Worm (Caenorhabditis elegans) whole organism, midembryonic: ENCODE results near the gene lips-1.

Experiments
- T22C8.4 ChIP-seq: fragments of 200-800 bp; sonication (Bioruptor generic); IDR thresholded peaks from 2 replicates; pipeline ENCODE4 v1.3.6; 2022; ENCODE audit warnings: missing genetic modification characterization, missing compliant biosample characterization
- cog-1 ChIP-seq: sonication (generic microtip); optimal IDR thresholded peaks from 2 replicates; lab custom pipeline; 2016; ENCODE audit warnings: missing genetic modification characterization, missing compliant biosample characterization
- flt-1 ChIP-seq: fragments of 200-800 bp; sonication (Bioruptor generic); IDR thresholded peaks from 2 replicates; pipeline ENCODE4 v1.3.6; 2022; ENCODE audit warnings: missing genetic modification characterization, missing compliant biosample characterization
- klf-2 ChIP-seq: fragments of 200-800 bp; sonication (Bioruptor generic); conservative IDR thresholded peaks from 2 replicates; pipeline ENCODE4 v1.3.6; 2022; ENCODE audit warnings: missing genetic modification reagents, missing genetic modification characterization, missing compliant biosample characterization
- med-1 ChIP-seq: sonication (generic microtip); optimal IDR thresholded peaks from 2 replicates; lab custom pipeline; 2017; ENCODE audit warnings: missing genetic modification characterization, mild to moderate bottlenecking, missing compliant biosample characterization, antibody characterized with exemption, missing genetic modification reagents; ENCODE audit not compliant: insufficient read depth
- ref-1 ChIP-seq: fragments of 200-800 bp; sonication (Bioruptor generic); conservative IDR thresholded peaks from 2 replicates; pipeline ENCODE4 v1.3.6; 2022; ENCODE audit warnings: missing genetic modification reagents, missing genetic modification characterization, missing compliant biosample characterization
- tab-1 ChIP-seq: fragments of 200-800 bp; sonication (Bioruptor generic); IDR thresholded peaks from 2 replicates; pipeline ENCODE4 v1.3.6; 2022; ENCODE audit warnings: missing genetic modification characterization, missing compliant biosample characterization
- ztf-23 ChIP-seq: fragments of 200-800 bp; sonication (Bioruptor generic); IDR thresholded peaks from 2 replicates; pipeline ENCODE4 v1.3.6; 2022; ENCODE audit warnings: missing genetic modification reagents, missing genetic modification characterization, missing compliant biosample characterization
- ztf-29 ChIP-seq: fragments of 200-800 bp; sonication (Bioruptor generic); IDR thresholded peaks from 2 replicates; pipeline ENCODE4 v1.3.6; 2022; ENCODE audit warnings: missing genetic modification reagents, missing genetic modification characterization, missing compliant biosample characterization

lips-1 gene

ce11 chrX:12466769-12467168 is 25.8 kb upstream of the lips-1 start, which contains the start of gene cdf-2:
Gene cdf-2 (minus strand): TSS chrX:12466917.
- TF ChIP-seq flt-1 = no peak

- TF ChIP-seq tab-1 (GFP tag; lab: Robert Waterston, UW) (0 out of 2 replicates have a peak, but pooled peaks have one; percentile 39), ztf-29 (no peak), ztf-23 (GFP tag; lab: Robert Waterston, UW) (no peak), med-1 (no peak)
These were observed 24.9 kb upstream of the lips-1 start, which contains the start of gene myo-2 for ce11 chrX:12467660-12468111. Gene myo-2 (plus strand): TSS chrX:12468061.

ce11 chrX:12469846-12470245 is 22.7 kb upstream of the lips-1 start:
- TF ChIP-seq ztf-29 = no peak
- no peak for TF ChIP-seq med-1
- no peak for TF ChIP-seq cog-1 (tag; lab: Kevin White, UChicago)
- TF ChIP-seq ref-1 (GFP tag; lab: Robert Waterston, UW) = no peak
- TF ChIP-seq klf-2 = no peak
- no peak for TF ChIP-seq ztf-23 (GFP tag; lab: Robert Waterston, UW)
- no peak for TF ChIP-seq T22C8.4 (GFP tag; lab: Robert Waterston, UW)
- TF ChIP-seq tab-1 (GFP tag; lab: Robert Waterston, UW) = no peak
- no peak for TF ChIP-seq flt-1

- TF ChIP-seq ref-1 (GFP tag; lab: Robert Waterston, UW) = no peak
These were observed 20.3 kb upstream of the lips-1 start for ce11 chrX:12472232-12472631.

- TF ChIP-seq flt-1 = no peak
- TF ChIP-seq cog-1 (tag; lab: Kevin White, UChicago) = no peak
- no peak for TF ChIP-seq tab-1 (GFP tag; lab: Robert Waterston, UW)
- no peak for TF ChIP-seq T22C8.4 (GFP tag; lab: Robert Waterston, UW)
- TF ChIP-seq med-1 = no peak
- TF ChIP-seq ref-1 (GFP tag; lab: Robert Waterston, UW) = no peak
These were observed 16.2 kb upstream of the lips-1 start for ce11 chrX:12476412-12476811.

ce11 chrX:12477341-12477740 is 15.2 kb upstream of the lips-1 start, which contains the start of gene F45E6.1:
Gene F45E6.1 (minus strand): TSS chrX:12477441.
- TF ChIP-seq klf-2 (no peak), flt-1 (no peak), cog-1 (tag; lab: Kevin White, UChicago) (no peak), ref-1 (GFP tag; lab: Robert Waterston, UW) (no peak), T22C8.4 (GFP tag; lab: Robert Waterston, UW) (no peak), tab-1 (GFP tag; lab: Robert Waterston, UW) (no peak), ztf-23 (GFP tag; lab: Robert Waterston, UW) (no peak), med-1 (no peak), ztf-29 (no peak)

ce11 chrX:12478465-12478864 is 14.1 kb upstream of the lips-1 start:
- no peak for TF ChIP-seq cog-1 (tag; lab: Kevin White, UChicago)
- TF ChIP-seq flt-1 = no peak
- no peak for TF ChIP-seq klf-2
- no peak for TF ChIP-seq ztf-23 (GFP tag; lab: Robert Waterston, UW)
- no peak for TF ChIP-seq tab-1 (GFP tag; lab: Robert Waterston, UW)

ce11 chrX:12479027-12479426 is 13.5 kb upstream of the lips-1 start:
- TF ChIP-seq tab-1 (GFP tag; lab: Robert Waterston, UW) (no peak), cog-1 (tag; lab: Kevin White, UChicago) (no peak), ztf-23 (GFP tag; lab: Robert Waterston, UW) (no peak), klf-2 (no peak), flt-1 (no peak), ztf-29 (no peak), med-1 (no peak), ref-1 (GFP tag; lab: Robert Waterston, UW) (no peak), T22C8.4 (GFP tag; lab: Robert Waterston, UW) (no peak)

- no peak for TF ChIP-seq T22C8.4 (GFP tag; lab: Robert Waterston, UW)
- 0 out of 2 replicates have a peak, but pooled peaks have one; percentile 37 for TF ChIP-seq ref-1 (GFP tag; lab: Robert Waterston, UW)
- TF ChIP-seq ztf-29 = no peak
- TF ChIP-seq cog-1 (tag; lab: Kevin White, UChicago) = peak; percentile 63
- TF ChIP-seq med-1 = no peak
- 0 out of 2 replicates have a peak, but pooled peaks have one; percentile 50 for TF ChIP-seq ztf-23 (GFP tag; lab: Robert Waterston, UW)
- no peak for TF ChIP-seq klf-2
- TF ChIP-seq flt-1 = peak; percentile 74
- 0 out of 2 replicates have a peak, but pooled peaks have one; percentile 69 for TF ChIP-seq tab-1 (GFP tag; lab: Robert Waterston, UW)
These were observed 12.0 kb upstream of the lips-1 start, which contains the start of gene atf-6 for ce11 chrX:12480447-12480998. Gene atf-6 (plus strand): TSS chrX:12480948.

- TF ChIP-seq ztf-23 (GFP tag; lab: Robert Waterston, UW) (no peak), med-1 (no peak), ref-1 (GFP tag; lab: Robert Waterston, UW) (no peak), flt-1 (no peak), ztf-29 (no peak), cog-1 (tag; lab: Kevin White, UChicago) (no peak)
These were observed 8.5 kb upstream of the lips-1 start for ce11 chrX:12484078-12484477.

ce11 chrX:12484749-12485148 is 7.8 kb upstream of the lips-1 start, which contains the start of gene tbc-13:
Gene tbc-13 (plus strand): TSS chrX:12485049.
- TF ChIP-seq cog-1 (tag; lab: Kevin White, UChicago) (no peak), med-1 (no peak), flt-1 (no peak), ref-1 (GFP tag; lab: Robert Waterston, UW) (no peak), ztf-23 (GFP tag; lab: Robert Waterston, UW) (no peak), ztf-29 (no peak), klf-2 (no peak), tab-1 (GFP tag; lab: Robert Waterston, UW) (no peak), T22C8.4 (GFP tag; lab: Robert Waterston, UW) (no peak)
